Fruit fly (Drosophila melanogaster) whole organism, embryonic: ENCODE measurements around the gene CG18581.

Experiments used
- Ada2b ChIP-seq: fragments of 200-800 bp; sonication (Bioruptor generic); IDR thresholded peaks from 2 replicates; pipeline ENCODE4 v1.3.6; 2022; ENCODE audit warnings: missing biosample characterization, missing genetic modification characterization
- Bgb ChIP-seq: fragments of 200-800 bp; sonication (Bioruptor generic); IDR thresholded peaks from 2 replicates; pipeline ENCODE4 v1.3.6; 2022; ENCODE audit warnings: missing biosample characterization, missing genetic modification characterization; ENCODE audit not compliant: partially characterized antibody
- CG11504 ChIP-seq: fragments of 200-800 bp; sonication (Bioruptor generic); optimal IDR thresholded peaks from 3 replicates; lab custom pipeline; 2019; ENCODE audit warnings: missing biosample characterization, mild to moderate bottlenecking, missing genetic modification characterization, moderate library complexity
- CG12299 ChIP-seq: fragments of 200-800 bp; sonication (Bioruptor generic); optimal IDR thresholded peaks from 2 replicates; lab custom pipeline; 2018; ENCODE audit warnings: missing biosample characterization, mild to moderate bottlenecking, missing genetic modification characterization
- CG12744 ChIP-seq: fragments of 200-800 bp; sonication (Bioruptor generic); optimal IDR thresholded peaks from 2 replicates; lab custom pipeline; 2016; ENCODE audit warnings: missing biosample characterization, missing genetic modification characterization
- CG14014 ChIP-seq: fragments of 200-800 bp; sonication (Bioruptor generic); IDR thresholded peaks from 2 replicates; pipeline ENCODE4 v1.3.6; 2022; ENCODE audit warnings: missing biosample characterization, missing genetic modification characterization
- CG14860 ChIP-seq: fragments of 200-800 bp; sonication (Bioruptor generic); IDR thresholded peaks from 3 replicates; pipeline ENCODE4 v1.3.6; 2022; ENCODE audit warnings: missing biosample characterization, missing genetic modification characterization; ENCODE audit not compliant: partially characterized antibody
- CG16779 ChIP-seq: fragments of 200-800 bp; sonication (Bioruptor generic); IDR thresholded peaks from 2 replicates; pipeline ENCODE4 v1.3.6; 2022; ENCODE audit warnings: missing biosample characterization, missing genetic modification characterization
- CG16863 ChIP-seq: fragments of 200-800 bp; sonication (Bioruptor generic); optimal IDR thresholded peaks from 3 replicates; lab custom pipeline; 2016; ENCODE audit warnings: missing biosample characterization, missing genetic modification characterization
- CG17361 ChIP-seq: fragments of 200-800 bp; sonication (Bioruptor generic); IDR thresholded peaks from 3 replicates; pipeline ENCODE4 v1.3.6; 2022; ENCODE audit warnings: missing biosample characterization, missing genetic modification characterization
- CG2678 ChIP-seq: fragments of 200-800 bp; sonication (Bioruptor generic); optimal IDR thresholded peaks from 3 replicates; lab custom pipeline; 2019; ENCODE audit warnings: missing biosample characterization, mild to moderate bottlenecking, missing genetic modification characterization, moderate library complexity
- CG31365 ChIP-seq: fragments of 200-800 bp; sonication (Bioruptor generic); optimal IDR thresholded peaks from 2 replicates; lab custom pipeline; 2018; ENCODE audit warnings: missing biosample characterization, mild to moderate bottlenecking, missing genetic modification characterization
- CG3281 ChIP-seq: fragments of 200-800 bp; sonication (Bioruptor generic); optimal IDR thresholded peaks from 3 replicates; lab custom pipeline; 2017; ENCODE audit warnings: missing biosample characterization, mild to moderate bottlenecking, missing genetic modification characterization
- CG3838 ChIP-seq: fragments of 200-800 bp; sonication (Bioruptor generic); optimal IDR thresholded peaks from 3 replicates; lab custom pipeline; 2016; ENCODE audit warnings: missing biosample characterization, missing genetic modification characterization
- CG42726 ChIP-seq: fragments of 200-800 bp; sonication (Bioruptor generic); IDR thresholded peaks from 2 replicates; pipeline ENCODE4 v1.3.6; 2022; ENCODE audit warnings: missing biosample characterization, missing genetic modification characterization; ENCODE audit not compliant: partially characterized antibody
- CG43689 ChIP-seq: fragments of 200-800 bp; sonication (Bioruptor generic); IDR thresholded peaks from 2 replicates; pipeline ENCODE4 v1.3.6; 2022; ENCODE audit warnings: missing biosample characterization, missing genetic modification characterization
- CG6791 ChIP-seq: fragments of 200-800 bp; sonication (Bioruptor generic); IDR thresholded peaks from 3 replicates; pipeline ENCODE4 v1.3.6; 2022; ENCODE audit warnings: missing biosample characterization, missing genetic modification characterization; ENCODE audit not compliant: partially characterized antibody
- CG6813 ChIP-seq: fragments of 200-800 bp; sonication (Bioruptor generic); optimal IDR thresholded peaks from 2 replicates; lab custom pipeline; 2017; ENCODE audit warnings: missing biosample characterization, missing genetic modification characterization, mild to moderate bottlenecking, moderate library complexity, missing genetic modification reagents
- CG7786 ChIP-seq: fragments of 200-800 bp; sonication (Bioruptor generic); optimal IDR thresholded peaks from 2 replicates; lab custom pipeline; 2016; ENCODE audit warnings: missing biosample characterization, missing genetic modification characterization
- CG7839 ChIP-seq: fragments of 200-800 bp; sonication (Bioruptor generic); optimal IDR thresholded peaks from 3 replicates; lab custom pipeline; 2018; ENCODE audit warnings: missing biosample characterization, mild to moderate bottlenecking, missing genetic modification characterization, moderate library complexity
- CG8290 ChIP-seq, 3 experiments: fragments of 200-800 bp; sonication (Bioruptor generic); optimal IDR thresholded peaks; 2 replicates each; lab custom pipeline; 2016 to 2019; ENCODE audit warnings: missing biosample characterization in 3 of 3, missing genetic modification characterization in 3 of 3, mild to moderate bottlenecking in 2 of 3, moderate library complexity in 1 of 3
- Dbx ChIP-seq: fragments of 200-800 bp; sonication (Bioruptor generic); IDR thresholded peaks from 3 replicates; pipeline ENCODE4 v1.3.6; 2022; ENCODE audit warnings: missing biosample characterization, missing genetic modification characterization
- Dfd ChIP-seq, 2 experiments: fragments of >200 bp; optimal IDR thresholded peaks; 2 replicates each; lab custom pipeline; 2017; ENCODE audit warnings: missing biosample characterization in 2 of 2, missing genetic modification characterization in 2 of 2
- Jarid2 ChIP-seq: fragments of 200-800 bp; sonication (Bioruptor generic); optimal IDR thresholded peaks from 3 replicates; lab custom pipeline; 2017; ENCODE audit warnings: mild to moderate bottlenecking, missing biosample characterization, missing genetic modification reagents, missing genetic modification characterization
- Kr ChIP-seq: fragments of 200-800 bp; sonication (Bioruptor generic); optimal IDR thresholded peaks from 2 replicates; lab custom pipeline; 2017; ENCODE audit warnings: missing biosample characterization, mild to moderate bottlenecking, missing genetic modification characterization
- MESR4 ChIP-seq: fragments of 200-800 bp; sonication (Bioruptor generic); optimal IDR thresholded peaks from 2 replicates; lab custom pipeline; 2018; ENCODE audit warnings: missing biosample characterization, mild to moderate bottlenecking, missing genetic modification characterization, moderate library complexity
- Med ChIP-seq: fragments of 200-800 bp; sonication (Bioruptor generic); peaks from one replicate; lab custom pipeline; 2016; ENCODE audit warnings: missing biosample characterization, missing genetic modification characterization, mild to moderate bottlenecking, inconsistent platforms, moderate library complexity
- Opbp ChIP-seq: fragments of 200-800 bp; sonication (Bioruptor generic); IDR thresholded peaks from 3 replicates; pipeline ENCODE4 v1.3.6; 2022; ENCODE audit warnings: missing biosample characterization, missing genetic modification characterization; ENCODE audit not compliant: partially characterized antibody
- Pdp1 ChIP-seq, 2 experiments: fragments of 200-800 bp; sonication (Bioruptor generic); optimal IDR thresholded peaks; 3 replicates each; lab custom pipeline; 2016; ENCODE audit warnings: missing biosample characterization in 2 of 2, missing genetic modification characterization in 2 of 2, mild to moderate bottlenecking in 1 of 2, moderate library complexity in 1 of 2
- Scr ChIP-seq: fragments of 200-800 bp; sonication (Bioruptor generic); IDR thresholded peaks from 2 replicates; pipeline ENCODE4 v1.3.6; 2022; ENCODE audit warnings: missing biosample characterization, missing genetic modification characterization; ENCODE audit not compliant: partially characterized antibody
- Stat92E ChIP-seq, 3 experiments: fragments of >200 bp in 2 of 3; fragments of 200-800 bp in 1 of 3; sonication (Bioruptor generic) in 1 of 3; optimal IDR thresholded peaks; 2 replicates each; lab custom pipeline; 2017 to 2019; ENCODE audit warnings: missing biosample characterization in 3 of 3, missing genetic modification characterization in 3 of 3, mild to moderate bottlenecking in 1 of 3, moderate library complexity in 1 of 3
- Trl ChIP-seq, 3 experiments: fragments of >200 bp in 2 of 3; fragments of 200-800 bp in 1 of 3; sonication (Bioruptor generic) in 1 of 3; optimal IDR thresholded peaks; 2 replicates in 1 of 3; 3 replicates in 2 of 3; lab custom pipeline; 2016 to 2017; ENCODE audit warnings: missing biosample characterization in 1 of 3, missing genetic modification characterization in 1 of 3
- amos ChIP-seq: fragments of 200-800 bp; sonication (Bioruptor generic); IDR thresholded peaks from 2 replicates; pipeline ENCODE4 v1.3.6; 2022; ENCODE audit warnings: missing biosample characterization, missing genetic modification characterization; ENCODE audit not compliant: partially characterized antibody
- ato ChIP-seq: fragments of 200-800 bp; sonication (Bioruptor generic); IDR thresholded peaks from 2 replicates; pipeline ENCODE4 v1.3.6; 2022; ENCODE audit warnings: missing biosample characterization, missing genetic modification characterization; ENCODE audit not compliant: partially characterized antibody
- chinmo ChIP-seq: fragments of 200-800 bp; sonication (Bioruptor generic); IDR thresholded peaks from 4 replicates; pipeline ENCODE4 v1.3.6; 2022; ENCODE audit warnings: missing biosample characterization, missing genetic modification characterization; ENCODE audit not compliant: partially characterized antibody
- chm ChIP-seq: fragments of 200-800 bp; sonication (Bioruptor generic); IDR thresholded peaks from 2 replicates; pipeline ENCODE4 v1.3.6; 2022; ENCODE audit warnings: missing biosample characterization, missing genetic modification characterization
- dpn ChIP-seq, 2 experiments: fragments of 200-800 bp; sonication (Bioruptor generic); optimal IDR thresholded peaks; 3 replicates each; lab custom pipeline; 2016; ENCODE audit warnings: missing biosample characterization in 2 of 2, missing genetic modification characterization in 2 of 2
- gce ChIP-seq: fragments of 200-800 bp; sonication (Bioruptor generic); IDR thresholded peaks from 3 replicates; pipeline ENCODE4 v1.3.6; 2022; ENCODE audit warnings: missing biosample characterization, missing genetic modification characterization
- kah ChIP-seq: fragments of 200-800 bp; sonication (Bioruptor generic); optimal IDR thresholded peaks from 2 replicates; lab custom pipeline; 2018; ENCODE audit warnings: missing biosample characterization, mild to moderate bottlenecking, missing genetic modification characterization
- lola ChIP-seq, 3 experiments: fragments of >200 bp in 2 of 3; fragments of 200-800 bp in 1 of 3; sonication (Bioruptor generic) in 1 of 3; optimal IDR thresholded peaks; 2 replicates each; lab custom pipeline; 2017 to 2019; ENCODE audit warnings: missing biosample characterization in 3 of 3, missing genetic modification characterization in 3 of 3, mild to moderate bottlenecking in 1 of 3, moderate library complexity in 1 of 3
- pnt ChIP-seq: fragments of 200-800 bp; sonication (Bioruptor generic); optimal IDR thresholded peaks from 3 replicates; lab custom pipeline; 2016; ENCODE audit warnings: missing biosample characterization, missing genetic modification characterization
- psq ChIP-seq: fragments of 200-800 bp; sonication (Bioruptor generic); optimal IDR thresholded peaks from 2 replicates; lab custom pipeline; 2017; ENCODE audit warnings: missing biosample characterization, missing genetic modification characterization
- so ChIP-seq: fragments of 200-800 bp; sonication (Bioruptor generic); IDR thresholded peaks from 3 replicates; pipeline ENCODE4 v1.3.6; 2022; ENCODE audit warnings: missing biosample characterization, missing genetic modification characterization
- stwl ChIP-seq: fragments of 200-800 bp; sonication (Bioruptor generic); optimal IDR thresholded peaks from 3 replicates; lab custom pipeline; 2018; ENCODE audit warnings: missing biosample characterization, mild to moderate bottlenecking, missing genetic modification characterization, moderate library complexity
- sug ChIP-seq: fragments of 200-800 bp; optimal IDR thresholded peaks from 2 replicates; lab custom pipeline; 2019; ENCODE audit warnings: missing biosample characterization, mild to moderate bottlenecking, missing genetic modification characterization, moderate library complexity
- vvl ChIP-seq: fragments of 200-800 bp; sonication (Bioruptor generic); IDR thresholded peaks from 2 replicates; pipeline ENCODE4 v1.3.6; 2022; ENCODE audit warnings: missing biosample characterization, missing genetic modification characterization
- yki ChIP-seq: fragments of >200 bp; optimal IDR thresholded peaks from 3 replicates; lab custom pipeline; 2018

The CG18581 gene

DNA sequence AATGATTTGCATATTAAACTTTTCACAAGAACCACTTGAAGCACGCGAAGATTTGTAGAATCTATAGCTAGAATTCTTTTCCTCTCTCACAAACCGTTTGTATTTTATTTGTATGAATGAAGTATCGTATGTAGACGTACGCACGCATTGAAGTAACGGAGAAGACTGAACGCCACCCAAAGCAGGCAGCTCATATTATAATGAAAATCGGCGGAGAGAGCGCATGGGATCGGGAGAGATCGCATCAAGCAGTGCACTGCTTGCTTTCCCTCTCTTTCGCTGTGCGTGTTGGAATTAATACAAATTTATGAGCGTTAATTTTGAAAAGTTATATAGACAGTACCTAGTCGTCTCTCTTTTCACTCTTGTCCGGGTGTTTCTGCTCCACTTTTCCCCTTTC lies 29.3 kb upstream of the CG18581 start (continued):
- TF ChIP-seq Ada2b (GFP tag; lab: Robert Waterston, UW), result 0 out of 2 replicates have a peak, but pooled peaks have one; percentile 14
- TF ChIP-seq chinmo, result peak; percentile 86; the same call in 1 of the 4 replicates
- TF ChIP-seq Jarid2 (GFP tag; lab: Kevin White, UChicago), result peak; percentile 93
- TF ChIP-seq dpn (GFP tag; optimal IDR thresholded peaks at IDR 0.05; lab: Kevin White, UChicago), result no peak
- TF ChIP-seq CG6813 (GFP tag; lab: Kevin White, UChicago), result peak; percentile 18
- TF ChIP-seq CG3838 (GFP tag; lab: Kevin White, UChicago), result no peak
- peak; percentile 39 for TF ChIP-seq CG3281
- no peak for TF ChIP-seq CG43689
- no peak for TF ChIP-seq CG16779
- no peak for TF ChIP-seq psq (GFP tag; lab: Kevin White, UChicago)
- TF ChIP-seq so (GFP tag; lab: Robert Waterston, UW), result no peak; the same call in 2 of the 3 replicates
- peak; percentile 33 for TF ChIP-seq stwl (tag; lab: Kevin White, UChicago)
- TF ChIP-seq CG14860 (GFP tag; lab: Robert Waterston, UW), result no peak
- TF ChIP-seq CG11504, result peak; percentile 54
- peak; percentile 50; the same call in 1 of the 2 replicates for TF ChIP-seq chm
- TF ChIP-seq sug (tag; lab: Kevin White, UChicago), result peak; percentile 9
- peak; percentile 79 for TF ChIP-seq vvl (GFP tag; lab: Robert Waterston, UW)
- peak; percentile 42; the same call in 1 of the 3 replicates for TF ChIP-seq Dbx (GFP tag; lab: Robert Waterston, UW)
- peak; percentile 56 for TF ChIP-seq yki (lab: Kevin White, UChicago)
- no peak for TF ChIP-seq CG2678
- TF ChIP-seq CG31365 (tag; lab: Kevin White, UChicago), result peak; percentile 97
- TF ChIP-seq CG6791, result peak; percentile 65; the same call in 2 of the 3 replicates
- TF ChIP-seq MESR4, result no peak
- peak; percentile 24; the same call in 1 of the 2 replicates for TF ChIP-seq CG14014
- TF ChIP-seq pnt (GFP tag; lab: Kevin White, UChicago), result no peak
- no peak for TF ChIP-seq gce (GFP tag; lab: Robert Waterston, UW)
- peak; percentile 47; the same call in 1 of the 2 replicates for TF ChIP-seq amos
- no peak for TF ChIP-seq CG12299 (tag; lab: Kevin White, UChicago)
- TF ChIP-seq CG12744 (GFP tag; lab: Kevin White, UChicago), result no peak
- TF ChIP-seq Pdp1 (GFP tag; optimal IDR thresholded peaks at IDR 0.05; lab: Kevin White, UChicago), result peak in 1 of 2 experiments; percentile 44
- TF ChIP-seq Scr (GFP tag; lab: Robert Waterston, UW), result peak; percentile 15; the same call in 1 of the 2 replicates
- no peak for TF ChIP-seq kah (GFP tag; lab: Kevin White, UChicago)
- TF ChIP-seq Stat92E (GFP tag; optimal IDR thresholded peaks at IDR 0.05; lab: Kevin White, UChicago), result peak in 1 of 3 experiments; percentile 9
- no peak for TF ChIP-seq lola (GFP tag; optimal IDR thresholded peaks at IDR 0.05; lab: Kevin White, UChicago)
- peak; percentile 14 for TF ChIP-seq CG8290 (GFP tag; optimal IDR thresholded peaks at IDR 0.05; lab: Kevin White, UChicago)
- TF ChIP-seq CG8290 (tag; optimal IDR thresholded peaks at IDR 0.05; lab: Kevin White, UChicago), result no peak
- peak; percentile 91 to 93 for TF ChIP-seq Trl (optimal IDR thresholded peaks at IDR 0.05; lab: Kevin White, UChicago)
- TF ChIP-seq Trl (GFP tag; optimal IDR thresholded peaks at IDR 0.05; lab: Kevin White, UChicago), result peak; percentile 61
- TF ChIP-seq CG17361 (GFP tag; lab: Robert Waterston, UW), result 0 out of 3 replicates have a peak, but pooled peaks have one; percentile 8
- TF ChIP-seq Opbp (GFP tag; lab: Robert Waterston, UW), result 0 out of 3 replicates have a peak, but pooled peaks have one; percentile 39
- peak; percentile 67 for TF ChIP-seq ato (GFP tag; lab: Robert Waterston, UW)
- no peak for TF ChIP-seq CG7786 (GFP tag; lab: Kevin White, UChicago)
- peak in 1 of 2 experiments; percentile 53 for TF ChIP-seq Dfd (GFP tag; optimal IDR thresholded peaks at IDR 0.05; lab: Kevin White, UChicago)
- peak; percentile 65 for TF ChIP-seq Med (GFP tag; lab: Kevin White, UChicago)
- no peak for TF ChIP-seq CG7839 (tag; lab: Kevin White, UChicago)
- peak; percentile 40; the same call in 1 of the 2 replicates for TF ChIP-seq CG42726 (GFP tag; lab: Robert Waterston, UW)
- TF ChIP-seq Kr (GFP tag; lab: Kevin White, UChicago), result no peak
- no peak for TF ChIP-seq CG16863 (GFP tag; lab: Kevin White, UChicago)
- peak; percentile 45; the same call in 1 of the 2 replicates for TF ChIP-seq Bgb
